Fruit fly (Drosophila melanogaster) whole organism, embryonic: ENCODE results near the gene Gr64f.
A peak's percentile ranks its signal among the peaks of the same experiment; 100 is the strongest.

ENCODE experiments used
- Atf6 ChIP-seq: fragments of 200-800 bp; sonication (Bioruptor generic); IDR thresholded peaks from 2 replicates; pipeline ENCODE4 v1.3.6; 2022; ENCODE audit warnings: missing biosample characterization, missing genetic modification characterization
- CG1024 ChIP-seq: fragments of 200-800 bp; sonication (Bioruptor generic); IDR thresholded peaks from 2 replicates; pipeline ENCODE4 v1.3.6; 2022; ENCODE audit warnings: missing biosample characterization, missing genetic modification characterization
- CG10959 ChIP-seq: fragments of 200-800 bp; sonication (Bioruptor generic); IDR thresholded peaks from 2 replicates; pipeline ENCODE4 v1.3.6; 2022; ENCODE audit warnings: missing biosample characterization, missing genetic modification characterization
- CG11504 ChIP-seq: fragments of 200-800 bp; sonication (Bioruptor generic); optimal IDR thresholded peaks from 3 replicates; lab custom pipeline; 2019; ENCODE audit warnings: missing biosample characterization, mild to moderate bottlenecking, missing genetic modification characterization, moderate library complexity
- CG13424 ChIP-seq: fragments of 200-800 bp; sonication (Bioruptor generic); optimal IDR thresholded peaks from 2 replicates; lab custom pipeline; 2019; ENCODE audit warnings: missing biosample characterization, mild to moderate bottlenecking, missing genetic modification characterization, moderate library complexity
- CG13894 ChIP-seq: fragments of 200-800 bp; sonication (Bioruptor generic); optimal IDR thresholded peaks from 3 replicates; lab custom pipeline; 2018; ENCODE audit warnings: missing biosample characterization, mild to moderate bottlenecking, missing genetic modification characterization, moderate library complexity
- CG14710 ChIP-seq: fragments of 200-800 bp; sonication (Bioruptor generic); optimal IDR thresholded peaks from 3 replicates; lab custom pipeline; 2019; ENCODE audit warnings: missing biosample characterization, mild to moderate bottlenecking, missing genetic modification characterization, moderate library complexity
- CG17186 ChIP-seq: fragments of 200-800 bp; sonication (Bioruptor generic); optimal IDR thresholded peaks from 3 replicates; lab custom pipeline; 2017; ENCODE audit warnings: missing biosample characterization, missing genetic modification reagents, missing genetic modification characterization
- CG17361 ChIP-seq: fragments of 200-800 bp; sonication (Bioruptor generic); IDR thresholded peaks from 3 replicates; pipeline ENCODE4 v1.3.6; 2022; ENCODE audit warnings: missing biosample characterization, missing genetic modification characterization
- CG17612 ChIP-seq: fragments of 200-800 bp; sonication (Bioruptor generic); IDR thresholded peaks from 2 replicates; pipeline ENCODE4 v1.3.6; 2022; ENCODE audit warnings: missing biosample characterization, missing genetic modification characterization
- CG18599 ChIP-seq: fragments of 200-800 bp; sonication (Bioruptor generic); optimal IDR thresholded peaks from 3 replicates; lab custom pipeline; 2017; ENCODE audit warnings: missing biosample characterization, missing genetic modification characterization, mild to moderate bottlenecking, moderate library complexity, missing genetic modification reagents
- CG2712 ChIP-seq: fragments of 200-800 bp; optimal IDR thresholded peaks from 3 replicates; lab custom pipeline; 2019; ENCODE audit warnings: missing biosample characterization, mild to moderate bottlenecking, missing genetic modification characterization, moderate library complexity
- CG32767 ChIP-seq: fragments of 200-800 bp; sonication (Bioruptor generic); IDR thresholded peaks from 2 replicates; pipeline ENCODE4 v1.3.6; 2022; ENCODE audit warnings: missing biosample characterization, missing genetic modification characterization
- CG34422 ChIP-seq: fragments of 200-800 bp; sonication (Bioruptor generic); IDR thresholded peaks from 3 replicates; pipeline ENCODE4 v1.3.6; 2022; ENCODE audit warnings: missing biosample characterization, missing genetic modification characterization
- CG5245 ChIP-seq: fragments of 200-800 bp; sonication (Bioruptor generic); optimal IDR thresholded peaks from 3 replicates; lab custom pipeline; 2016; ENCODE audit warnings: missing biosample characterization, missing genetic modification characterization
- CG6689 ChIP-seq: fragments of 200-800 bp; sonication (Bioruptor generic); IDR thresholded peaks from 2 replicates; pipeline ENCODE4 v1.3.6; 2022; ENCODE audit warnings: missing biosample characterization, missing genetic modification characterization
- CG8924 ChIP-seq: fragments of 200-800 bp; optimal IDR thresholded peaks from 3 replicates; lab custom pipeline; 2019; ENCODE audit warnings: missing biosample characterization, mild to moderate bottlenecking, missing genetic modification characterization, moderate library complexity
- CHES-1-like ChIP-seq: fragments of 200-800 bp; sonication (Bioruptor generic); optimal IDR thresholded peaks from 2 replicates; lab custom pipeline; 2016; ENCODE audit warnings: missing biosample characterization, missing genetic modification characterization
- CoRest ChIP-seq: fragments of 200-800 bp; sonication (Bioruptor generic); optimal IDR thresholded peaks from 3 replicates; lab custom pipeline; 2018; ENCODE audit warnings: missing biosample characterization, mild to moderate bottlenecking, missing genetic modification characterization, moderate library complexity
- D19A ChIP-seq: fragments of 200-800 bp; optimal IDR thresholded peaks from 3 replicates; lab custom pipeline; 2019; ENCODE audit warnings: missing biosample characterization, mild to moderate bottlenecking, missing genetic modification characterization, moderate library complexity
- Dip2 ChIP-seq: fragments of 200-800 bp; sonication (Bioruptor generic); IDR thresholded peaks from 2 replicates; pipeline ENCODE4 v1.3.6; 2022; ENCODE audit warnings: missing biosample characterization, missing genetic modification characterization
- Dref ChIP-seq: fragments of 200-800 bp; sonication (Bioruptor generic); IDR thresholded peaks from 2 replicates; pipeline ENCODE4 v1.3.6; 2022; ENCODE audit warnings: missing biosample characterization, missing genetic modification characterization
- E2f1 ChIP-seq: fragments of 200-800 bp; sonication (Bioruptor generic); IDR thresholded peaks from 2 replicates; pipeline ENCODE4 v1.3.6; 2022; ENCODE audit warnings: missing biosample characterization, missing genetic modification characterization
- E2f2 ChIP-seq: fragments of 200-800 bp; sonication (Bioruptor generic); IDR thresholded peaks from 2 replicates; pipeline ENCODE4 v1.3.6; 2022; ENCODE audit warnings: missing biosample characterization, missing genetic modification characterization
- Elba2 ChIP-seq: fragments of 200-800 bp; sonication (Bioruptor generic); optimal IDR thresholded peaks from 3 replicates; lab custom pipeline; 2016; ENCODE audit warnings: missing biosample characterization, missing genetic modification characterization
- Fer2 ChIP-seq: fragments of 200-800 bp; sonication (Bioruptor generic); optimal IDR thresholded peaks from 2 replicates; lab custom pipeline; 2018; ENCODE audit warnings: missing biosample characterization, mild to moderate bottlenecking, missing genetic modification characterization, moderate library complexity
- Gsc ChIP-seq: fragments of 200-800 bp; sonication (Bioruptor generic); IDR thresholded peaks from 2 replicates; pipeline ENCODE4 v1.3.6; 2022; ENCODE audit warnings: missing biosample characterization, missing genetic modification characterization
- HmgZ ChIP-seq: fragments of 200-800 bp; sonication (Bioruptor generic); optimal IDR thresholded peaks from 2 replicates; lab custom pipeline; 2018; ENCODE audit warnings: missing biosample characterization, mild to moderate bottlenecking, missing genetic modification characterization
- Med ChIP-seq: fragments of 200-800 bp; sonication (Bioruptor generic); peaks from one replicate; lab custom pipeline; 2016; ENCODE audit warnings: missing biosample characterization, missing genetic modification characterization, mild to moderate bottlenecking, inconsistent platforms, moderate library complexity
- Nf-YA ChIP-seq: fragments of 200-800 bp; sonication (Bioruptor generic); IDR thresholded peaks from 2 replicates; pipeline ENCODE4 v1.3.6; 2022; ENCODE audit warnings: missing biosample characterization, missing genetic modification characterization
- Nf-YB ChIP-seq: fragments of 200-800 bp; sonication (Bioruptor generic); optimal IDR thresholded peaks from 3 replicates; lab custom pipeline; 2019; ENCODE audit warnings: missing biosample characterization, mild to moderate bottlenecking, missing genetic modification characterization, moderate library complexity
- Ptx1 ChIP-seq: fragments of 200-800 bp; sonication (Bioruptor generic); IDR thresholded peaks from 2 replicates; pipeline ENCODE4 v1.3.6; 2022; ENCODE audit warnings: missing biosample characterization, missing genetic modification characterization
- Side ChIP-seq: fragments of 200-800 bp; sonication (Bioruptor generic); optimal IDR thresholded peaks from 2 replicates; lab custom pipeline; 2016; ENCODE audit warnings: missing biosample characterization, missing genetic modification characterization
- Sin3A ChIP-seq: fragments of >200 bp; optimal IDR thresholded peaks from 2 replicates; lab custom pipeline; 2018
- Sox102F ChIP-seq: fragments of 200-800 bp; sonication (Bioruptor generic); optimal IDR thresholded peaks from 2 replicates; lab custom pipeline; 2018; ENCODE audit warnings: missing biosample characterization, mild to moderate bottlenecking, missing genetic modification characterization, moderate library complexity
- Sry-β ChIP-seq: fragments of 200-800 bp; sonication (Bioruptor generic); optimal IDR thresholded peaks from 2 replicates; lab custom pipeline; 2018; ENCODE audit warnings: missing biosample characterization, mild to moderate bottlenecking, missing genetic modification characterization, moderate library complexity
- TFAM ChIP-seq: fragments of 200-800 bp; sonication (Bioruptor generic); optimal IDR thresholded peaks from 2 replicates; lab custom pipeline; 2017; ENCODE audit warnings: missing biosample characterization, missing genetic modification characterization, inconsistent platforms
- ac ChIP-seq: fragments of 200-800 bp; sonication (Bioruptor generic); optimal IDR thresholded peaks from 3 replicates; lab custom pipeline; 2017; ENCODE audit warnings: missing biosample characterization, mild to moderate bottlenecking, missing genetic modification characterization
- ap ChIP-seq: fragments of 200-800 bp; sonication (Bioruptor generic); IDR thresholded peaks from 2 replicates; pipeline ENCODE4 v1.3.6; 2022; ENCODE audit warnings: missing biosample characterization, missing genetic modification characterization
- bsh ChIP-seq, 2 experiments: fragments of 200-800 bp; sonication (Bioruptor generic); optimal IDR thresholded peaks; 2 replicates each; lab custom pipeline; 2017 to 2018; ENCODE audit warnings: mild to moderate bottlenecking in 2 of 2, missing biosample characterization in 2 of 2, missing genetic modification characterization in 2 of 2, moderate library complexity in 1 of 2
- cg ChIP-seq: fragments of 200-800 bp; sonication (Bioruptor generic); optimal IDR thresholded peaks from 3 replicates; lab custom pipeline; 2019; ENCODE audit warnings: missing biosample characterization, mild to moderate bottlenecking, missing genetic modification characterization, moderate library complexity
- dan ChIP-seq: fragments of 200-800 bp; sonication (Bioruptor generic); IDR thresholded peaks from 2 replicates; pipeline ENCODE4 v1.3.6; 2022; ENCODE audit warnings: missing biosample characterization, missing genetic modification characterization
- dmrt99B ChIP-seq: fragments of 200-800 bp; sonication (Bioruptor generic); optimal IDR thresholded peaks from 2 replicates; lab custom pipeline; 2018; ENCODE audit warnings: missing biosample characterization, mild to moderate bottlenecking, missing genetic modification characterization, moderate library complexity
- fd102C ChIP-seq: fragments of 200-800 bp; sonication (Bioruptor generic); optimal IDR thresholded peaks from 2 replicates; lab custom pipeline; 2018; ENCODE audit warnings: missing biosample characterization, mild to moderate bottlenecking, missing genetic modification characterization, moderate library complexity
- fd64A ChIP-seq: fragments of 200-800 bp; sonication (Bioruptor generic); optimal IDR thresholded peaks from 3 replicates; lab custom pipeline; 2018; ENCODE audit warnings: missing biosample characterization, mild to moderate bottlenecking, missing genetic modification characterization
- gem ChIP-seq: fragments of 200-800 bp; sonication (Bioruptor generic); optimal IDR thresholded peaks from 2 replicates; lab custom pipeline; 2019; ENCODE audit warnings: missing biosample characterization, mild to moderate bottlenecking, missing genetic modification characterization, moderate library complexity
- grau ChIP-seq: fragments of 200-800 bp; optimal IDR thresholded peaks from 3 replicates; lab custom pipeline; 2019; ENCODE audit warnings: missing biosample characterization, mild to moderate bottlenecking, missing genetic modification characterization, moderate library complexity
- lbe ChIP-seq: fragments of 200-800 bp; sonication (Bioruptor generic); optimal IDR thresholded peaks from 2 replicates; lab custom pipeline; 2016; ENCODE audit warnings: missing biosample characterization, mild to moderate bottlenecking, missing genetic modification characterization
- nmo ChIP-seq: fragments of 200-800 bp; sonication (Bioruptor generic); optimal IDR thresholded peaks from 2 replicates; lab custom pipeline; 2018; ENCODE audit warnings: missing biosample characterization, mild to moderate bottlenecking, missing genetic modification characterization, moderate library complexity
- trem ChIP-seq: fragments of 200-800 bp; optimal IDR thresholded peaks from 3 replicates; lab custom pipeline; 2019; ENCODE audit warnings: missing biosample characterization, mild to moderate bottlenecking, missing genetic modification characterization, moderate library complexity
- ttk ChIP-seq: fragments of 200-800 bp; sonication (Bioruptor generic); IDR thresholded peaks from 2 replicates; pipeline ENCODE4 v2.1.2; 2022; ENCODE audit warnings: missing biosample characterization, missing genetic modification characterization
- yki ChIP-seq: fragments of >200 bp; optimal IDR thresholded peaks from 3 replicates; lab custom pipeline; 2018

The Gr64f gene

dm6 chr3L:4016754-4017153 is 18.8 kb upstream of the Gr64f start (continued):
- TF ChIP-seq fd102C (no peak), CG10959 (GFP tag; lab: Robert Waterston, UW) (peak; percentile 85), fd64A (GFP tag; lab: Kevin White, UChicago) (peak; percentile 71), dan (GFP tag; lab: Robert Waterston, UW) (peak; percentile 78), yki (lab: Kevin White, UChicago) (no peak), CG8924 (tag; lab: Kevin White, UChicago) (peak; percentile 61), CoRest (tag; lab: Kevin White, UChicago) (peak; percentile 67), CG14710 (tag; lab: Kevin White, UChicago) (peak; percentile 70), cg (GFP tag; lab: Kevin White, UChicago) (no peak), Side (GFP tag; lab: Kevin White, UChicago) (peak; percentile 45), trem (tag; lab: Kevin White, UChicago) (peak; percentile 60), ap (peak; percentile 47; the same call in 1 of the 2 replicates), gem (peak; percentile 72), lbe (GFP tag; lab: Kevin White, UChicago) (no peak), CG6689 (GFP tag; lab: Robert Waterston, UW) (peak; percentile 72), CHES-1-like (no peak), E2f1 (GFP tag; lab: Robert Waterston, UW) (peak; percentile 37; the same call in 1 of the 2 replicates), CG34422 (GFP tag; lab: Robert Waterston, UW) (peak; percentile 63; the same call in 2 of the 3 replicates), Dip2 (GFP tag; lab: Robert Waterston, UW) (no peak), CG18599 (GFP tag; lab: Kevin White, UChicago) (no peak), CG5245 (GFP tag; lab: Kevin White, UChicago) (peak; percentile 69), HmgZ (no peak), E2f2 (GFP tag; lab: Robert Waterston, UW) (peak; percentile 18; the same call in 1 of the 2 replicates), CG2712 (tag; lab: Kevin White, UChicago) (peak; percentile 83), CG13894 (tag; lab: Kevin White, UChicago) (no peak), Sin3A (lab: Kevin White, UChicago) (no peak), CG17612 (GFP tag; lab: Robert Waterston, UW) (no peak), Sry-β (no peak), Dref (no peak), TFAM (no peak), CG17186 (GFP tag; lab: Kevin White, UChicago) (peak; percentile 42), ttk (GFP tag; lab: Robert Waterston, UW) (peak; percentile 58), Elba2 (peak; percentile 42), Med (GFP tag; lab: Kevin White, UChicago) (peak; percentile 90), Fer2 (tag; lab: Kevin White, UChicago) (no peak), ac (GFP tag; lab: Kevin White, UChicago) (peak; percentile 52), Gsc (GFP tag; lab: Robert Waterston, UW) (peak; percentile 61; the same call in 1 of the 2 replicates), dmrt99B (tag; lab: Kevin White, UChicago) (peak; percentile 58), Nf-YB (peak; percentile 20)

- peak; percentile 32 for TF ChIP-seq nmo
- TF ChIP-seq Nf-YA (GFP tag; lab: Robert Waterston, UW), result no peak
- peak; percentile 23 for TF ChIP-seq CG13424 (tag; lab: Kevin White, UChicago)
- TF ChIP-seq bsh (GFP tag; optimal IDR thresholded peaks at IDR 0.05; lab: Kevin White, UChicago), result peak in 1 of 2 experiments; percentile 14
- peak; percentile 54 for TF ChIP-seq CG2712 (tag; lab: Kevin White, UChicago)
- no peak for TF ChIP-seq Atf6
- peak; percentile 91 for TF ChIP-seq D19A (tag; lab: Kevin White, UChicago)
- TF ChIP-seq CG32767, result no peak
- peak; percentile 37 for TF ChIP-seq grau (tag; lab: Kevin White, UChicago)
- no peak for TF ChIP-seq Ptx1 (GFP tag; lab: Robert Waterston, UW)
- TF ChIP-seq Sox102F (GFP tag; lab: Kevin White, UChicago), result peak; percentile 21
- peak; percentile 33 for TF ChIP-seq CG11504 (tag; lab: Kevin White, UChicago)
- TF ChIP-seq CG17361 (GFP tag; lab: Robert Waterston, UW), result peak; percentile 40; the same call in 2 of the 3 replicates
- no peak for TF ChIP-seq CG1024 (GFP tag; lab: Robert Waterston, UW)
- TF ChIP-seq CG8924 (tag; lab: Kevin White, UChicago), result peak; percentile 25
Measured at dm6 chr3L:4018228-4018928, 17.2 kb upstream of the Gr64f start, which contains the start of gene FoxL1. TSS of gene FoxL1 (plus strand) at chr3L:4018878.
